Fruit fly (Drosophila melanogaster) Kc167 (cell line): Measurements from ENCODE around the gene CG2200.

ENCODE experiments used
- Myc ChIP-seq: fragments of >200 bp; optimal IDR thresholded peaks from 2 replicates; lab custom pipeline; 2017; ENCODE audit warnings: missing external identifiers
- Sin3A ChIP-seq: fragments of >200 bp; optimal IDR thresholded peaks from 2 replicates; lab custom pipeline; 2018; ENCODE audit warnings: missing external identifiers
- h ChIP-seq: fragments of >200 bp; optimal IDR thresholded peaks from 3 replicates; lab custom pipeline; 2018; ENCODE audit warnings: missing external identifiers
- insv ChIP-seq: fragments of >200 bp; optimal IDR thresholded peaks from 3 replicates; lab custom pipeline; 2018; ENCODE audit warnings: missing external identifiers
- psq ChIP-seq: fragments of >200 bp; optimal IDR thresholded peaks from 2 replicates; lab custom pipeline; 2017; ENCODE audit warnings: missing external identifiers
- ttk ChIP-seq: sonication (Bioruptor generic); optimal IDR thresholded peaks from 2 replicates; lab custom pipeline; 2017; ENCODE audit warnings: missing external identifiers

CG2200 gene

dm6 chrX:13094085-13094764 is at the start of gene CG2200:
Gene CG2200 (plus strand): TSS chrX:13094299.
- no peak for TF ChIP-seq psq (lab: Kevin White, UChicago)
- no peak for TF ChIP-seq insv (lab: Kevin White, UChicago)
- TF ChIP-seq Myc (lab: Kevin White, UChicago): no peak

- TF ChIP-seq insv (lab: Kevin White, UChicago) (no peak), ttk (lab: Kevin White, UChicago) (no peak), h (lab: Kevin White, UChicago) (no peak), psq (lab: Kevin White, UChicago) (no peak), Myc (lab: Kevin White, UChicago) (no peak), Sin3A (lab: Kevin White, UChicago) (no peak)
Measured at dm6 chrX:13055228-13055627, 38.9 kb upstream of the CG2200 start, which contains the start of gene CG12715. Gene CG12715 (minus strand): TSS chrX:13055328.

dm6 chrX:13087333-13087828 is 6.7 kb upstream of the CG2200 start:
- TF ChIP-seq insv (lab: Kevin White, UChicago) (no peak), Sin3A (lab: Kevin White, UChicago) (no peak), Myc (lab: Kevin White, UChicago) (no peak), h (lab: Kevin White, UChicago) (no peak), psq (lab: Kevin White, UChicago) (no peak), ttk (lab: Kevin White, UChicago) (no peak)

dm6 chrX:13088025-13088805 is 5.9 kb upstream of the CG2200 start:
- TF ChIP-seq insv (lab: Kevin White, UChicago) (no peak), h (lab: Kevin White, UChicago) (no peak), Sin3A (lab: Kevin White, UChicago) (no peak), ttk (lab: Kevin White, UChicago) (no peak), Myc (lab: Kevin White, UChicago) (no peak)

- no peak for TF ChIP-seq psq (lab: Kevin White, UChicago)
- TF ChIP-seq ttk (lab: Kevin White, UChicago): no peak
- TF ChIP-seq Sin3A (lab: Kevin White, UChicago): no peak
- TF ChIP-seq insv (lab: Kevin White, UChicago): no peak
- no peak for TF ChIP-seq Myc (lab: Kevin White, UChicago)
- TF ChIP-seq h (lab: Kevin White, UChicago): no peak
Measured at dm6 chrX:13089375-13089774, 4.7 kb upstream of the CG2200 start.

- TF ChIP-seq Myc (lab: Kevin White, UChicago) (no peak), Sin3A (lab: Kevin White, UChicago) (no peak), h (lab: Kevin White, UChicago) (no peak), insv (lab: Kevin White, UChicago) (no peak), ttk (lab: Kevin White, UChicago) (no peak), psq (lab: Kevin White, UChicago) (no peak)
Measured at dm6 chrX:13089920-13090655, 4.0 kb upstream of the CG2200 start, which contains the start of gene hep. Gene hep (minus strand): TSS chrX:13090434.

- TF ChIP-seq h (lab: Kevin White, UChicago) (no peak), ttk (lab: Kevin White, UChicago) (no peak), psq (lab: Kevin White, UChicago) (no peak)
Measured at dm6 chrX:13090656-13091261, 3.3 kb upstream of the CG2200 start, which contains the start of gene lic. Gene lic (plus strand): TSS chrX:13091145.

dm6 chrX:13091859-13092258 is 2.2 kb upstream of the CG2200 start:
- TF ChIP-seq Sin3A (lab: Kevin White, UChicago) (no peak), Myc (lab: Kevin White, UChicago) (no peak), psq (lab: Kevin White, UChicago) (no peak), ttk (lab: Kevin White, UChicago) (no peak), insv (lab: Kevin White, UChicago) (no peak), h (lab: Kevin White, UChicago) (no peak)

- no peak for TF ChIP-seq h (lab: Kevin White, UChicago)
- TF ChIP-seq Myc (lab: Kevin White, UChicago): no peak
- TF ChIP-seq psq (lab: Kevin White, UChicago): no peak
- TF ChIP-seq ttk (lab: Kevin White, UChicago): no peak
- TF ChIP-seq insv (lab: Kevin White, UChicago): no peak
- TF ChIP-seq Sin3A (lab: Kevin White, UChicago): no peak
Measured at dm6 chrX:13099919-13100318, 5.8 kb downstream of the CG2200 start.

dm6 chrX:13101817-13102216 is 7.7 kb downstream of the CG2200 start:
- TF ChIP-seq ttk (lab: Kevin White, UChicago) (no peak), h (lab: Kevin White, UChicago) (no peak), psq (lab: Kevin White, UChicago) (no peak), Sin3A (lab: Kevin White, UChicago) (no peak), insv (lab: Kevin White, UChicago) (no peak), Myc (lab: Kevin White, UChicago) (no peak)
